Fruit fly (Drosophila melanogaster): Measurements from ENCODE around the gene CG34345.

CG34345 gene

dm6 chr2L:6610683-6611373, 12.1 kb upstream of the CG34345 start, which contains the start of gene CG11050 (continued):
- peak; percentile 43; the same call in 1 of the 3 replicates for TF ChIP-seq H15 (GFP tag; IDR thresholded peaks at IDR 0.05)
- peak; percentile 91 for TF ChIP-seq p53 (GFP tag; optimal IDR thresholded peaks at IDR 0.05)
- TF ChIP-seq ATbp (GFP tag; optimal IDR thresholded peaks at IDR 0.05) = peak; percentile 61
- TF ChIP-seq CrebB (tag; optimal IDR thresholded peaks at IDR 0.05) = peak; percentile 64
- peak; percentile 89 for TF ChIP-seq vvl (GFP tag; IDR thresholded peaks at IDR 0.05)
- TF ChIP-seq CG10431 (GFP tag; optimal IDR thresholded peaks at IDR 0.05) = no peak
- TF ChIP-seq Dek (tag; optimal IDR thresholded peaks at IDR 0.05) = peak; percentile 85
- peak; percentile 65 for TF ChIP-seq caup (GFP tag; optimal IDR thresholded peaks at IDR 0.05; ENCODE audit: severe bottlenecking)
- peak; percentile 80 for TF ChIP-seq Antp (GFP tag; optimal IDR thresholded peaks at IDR 0.05)
- peak; percentile 65 for TF ChIP-seq CG4820 (GFP tag; optimal IDR thresholded peaks at IDR 0.05)
- peak; percentile 62 for TF ChIP-seq Bgb (GFP tag; IDR thresholded peaks at IDR 0.05; ENCODE audit: partially characterized antibody)
- peak; percentile 59 for TF ChIP-seq pb (GFP tag; optimal IDR thresholded peaks at IDR 0.05)
- peak; percentile 46 for TF ChIP-seq jing (GFP tag; optimal IDR thresholded peaks at IDR 0.05)
- TF ChIP-seq pzg (GFP tag; optimal IDR thresholded peaks at IDR 0.05) = peak; percentile 98
- TF ChIP-seq H2.0 (GFP tag; IDR thresholded peaks at IDR 0.05) = peak; percentile 66
- TF ChIP-seq usp (GFP tag; optimal IDR thresholded peaks at IDR 0.05) = no peak
- peak; percentile 62 for TF ChIP-seq CG10979 (tag; optimal IDR thresholded peaks at IDR 0.05)
- TF ChIP-seq Ssrp (tag; optimal IDR thresholded peaks at IDR 0.05) = peak; percentile 37
- TF ChIP-seq HLH54F (GFP tag; optimal IDR thresholded peaks at IDR 0.05) = peak; percentile 84
- TF ChIP-seq hth (optimal IDR thresholded peaks at IDR 0.05) = no peak
- peak; percentile 66 for TF ChIP-seq CG13424 (tag; optimal IDR thresholded peaks at IDR 0.05)
- TF ChIP-seq pita (GFP tag; optimal IDR thresholded peaks at IDR 0.05) = peak; percentile 90
- TF ChIP-seq run (tag; optimal IDR thresholded peaks at IDR 0.05) = peak; percentile 33
- TF ChIP-seq maf-S (GFP tag; optimal IDR thresholded peaks at IDR 0.05) = peak; percentile 82
- peak in 1 of 2 experiments; percentile 65 for TF ChIP-seq Eip74EF (GFP tag; optimal IDR thresholded peaks at IDR 0.05)
- TF ChIP-seq CG8765 (GFP tag; IDR thresholded peaks at IDR 0.05) = peak; percentile 66
- peak; percentile 87 for TF ChIP-seq CG32532 (GFP tag; IDR thresholded peaks at IDR 0.05)
- peak in 1 of 2 experiments; percentile 72 for TF ChIP-seq tll (GFP tag; optimal IDR thresholded peaks at IDR 0.05)
- peak; percentile 79 for TF ChIP-seq phol (tag; optimal IDR thresholded peaks at IDR 0.05)
- no peak for TF ChIP-seq Lim3 (GFP tag; IDR thresholded peaks at IDR 0.05)
- TF ChIP-seq inv (GFP tag; IDR thresholded peaks at IDR 0.05; ENCODE audit: partially characterized antibody) = peak; percentile 36; the same call in 1 of the 2 replicates
- TF ChIP-seq CG8359 (GFP tag; optimal IDR thresholded peaks at IDR 0.05; ENCODE audit: borderline replicate concordance) = no peak
- TF ChIP-seq C15 (GFP tag; IDR thresholded peaks at IDR 0.05) = peak; percentile 71; the same call in 2 of the 3 replicates
- peak; percentile 73 for TF ChIP-seq CG12155 (GFP tag; optimal IDR thresholded peaks at IDR 0.05)
- peak; percentile 69 for TF ChIP-seq cg (GFP tag; optimal IDR thresholded peaks at IDR 0.05)
- peak; percentile 91 for TF ChIP-seq pho (GFP tag; optimal IDR thresholded peaks at IDR 0.05)
- TF ChIP-seq CG33213 (GFP tag; optimal IDR thresholded peaks at IDR 0.05) = peak; percentile 97
- TF ChIP-seq Sox100B (GFP tag; optimal IDR thresholded peaks at IDR 0.05) = no peak
- peak; percentile 57 for TF ChIP-seq CG17912 (GFP tag; optimal IDR thresholded peaks at IDR 0.05)
- peak; percentile 90 for TF ChIP-seq her (GFP tag; optimal IDR thresholded peaks at IDR 0.05)
- no peak for TF ChIP-seq Trl (optimal IDR thresholded peaks at IDR 0.05)
- peak; percentile 82 for TF ChIP-seq Trl (GFP tag; optimal IDR thresholded peaks at IDR 0.05)
- TF ChIP-seq pfk (GFP tag; optimal IDR thresholded peaks at IDR 0.05) = peak; percentile 23
- peak; percentile 91 for TF ChIP-seq lilli (GFP tag; optimal IDR thresholded peaks at IDR 0.05)
- peak; percentile 67; the same call in 2 of the 3 replicates for TF ChIP-seq Opbp (GFP tag; IDR thresholded peaks at IDR 0.05; ENCODE audit: partially characterized antibody)
- TF ChIP-seq MTF-1 (GFP tag; optimal IDR thresholded peaks at IDR 0.05; ENCODE audit: borderline replicate concordance) = peak; percentile 42
- peak; percentile 86 for TF ChIP-seq NC2β (GFP tag; optimal IDR thresholded peaks at IDR 0.05)
- peak; percentile 63 for TF ChIP-seq CG17186 (GFP tag; optimal IDR thresholded peaks at IDR 0.05)
- no peak for TF ChIP-seq CG4328 (GFP tag; optimal IDR thresholded peaks at IDR 0.05)

Measured in whole organism, embryonic.